Worm (Caenorhabditis elegans) whole organism, L1 larva: ENCODE results near the gene cdc-73.
A peak's percentile ranks its signal among the peaks of the same experiment; 100 is the strongest.

Experiments
- C16A3.4 ChIP-seq: fragments of 150-350 bp; optimal IDR thresholded peaks from 2 replicates; lab custom pipeline; 2014; ENCODE audit warnings: missing biosample characterization, missing genetic modification characterization
- C34B4.2 ChIP-seq: sonication (generic microtip); optimal IDR thresholded peaks from 2 replicates; lab custom pipeline; 2017; ENCODE audit warnings: mild to moderate bottlenecking, missing genetic modification characterization, missing compliant biosample characterization
- F16B12.6 ChIP-seq: fragments of 150-350 bp; optimal IDR thresholded peaks from 2 replicates; lab custom pipeline; 2014; ENCODE audit warnings: missing biosample characterization, missing genetic modification characterization
- aha-1 ChIP-seq: fragments of 150-350 bp; optimal IDR thresholded peaks from 2 replicates; lab custom pipeline; 2014; ENCODE audit warnings: missing biosample characterization, missing genetic modification characterization
- alr-1 ChIP-seq: fragments of 200-800 bp; sonication (Bioruptor generic); optimal IDR thresholded peaks from 2 replicates; lab custom pipeline; 2018; ENCODE audit warnings: borderline replicate concordance, mild to moderate bottlenecking, missing genetic modification characterization, missing compliant biosample characterization
- aly-2 ChIP-seq: fragments of 150-350 bp; optimal IDR thresholded peaks from 2 replicates; lab custom pipeline; 2014; ENCODE audit warnings: missing biosample characterization, missing genetic modification characterization
- blmp-1 ChIP-seq: fragments of 150-350 bp; optimal IDR thresholded peaks from 2 replicates; lab custom pipeline; 2014; ENCODE audit warnings: missing biosample characterization, missing genetic modification characterization
- ceh-82 ChIP-seq, 3 experiments: fragments of 150-350 bp in 1 of 3; sonication (generic microtip) in 2 of 3; optimal IDR thresholded peaks; 2 replicates each; lab custom pipeline; 2014 to 2017; ENCODE audit warnings: missing biosample characterization in 3 of 3, missing genetic modification characterization in 3 of 3
- ceh-88 ChIP-seq: fragments of 200-800 bp; sonication (Bioruptor generic); IDR thresholded peaks from 2 replicates; pipeline ENCODE4 v1.3.6; 2022; ENCODE audit warnings: missing genetic modification characterization, missing compliant biosample characterization
- dsc-1 ChIP-seq: sonication (generic microtip); optimal IDR thresholded peaks from 2 replicates; lab custom pipeline; 2016; ENCODE audit warnings: mild to moderate bottlenecking, missing genetic modification characterization, missing compliant biosample characterization
- efl-1 ChIP-seq, 4 experiments: fragments of 150-350 bp; optimal IDR thresholded peaks in 3 of 4; peaks in 1 of 4; 1 replicate in 1 of 4; 2 replicates in 3 of 4; lab custom pipeline; 2014; ENCODE audit warnings: missing biosample characterization in 2 of 4, missing genetic modification characterization in 2 of 4, missing genetic modification reagents in 2 of 4
- efl-3 ChIP-seq: fragments of 200-800 bp; sonication (Bioruptor generic); optimal IDR thresholded peaks from 2 replicates; lab custom pipeline; 2018; ENCODE audit warnings: mild to moderate bottlenecking, missing genetic modification characterization, missing compliant biosample characterization
- egl-13 ChIP-seq: sonication (generic microtip); optimal IDR thresholded peaks from 2 replicates; lab custom pipeline; 2016; ENCODE audit warnings: missing genotype, missing genetic modification reagents, missing genetic modification characterization, missing compliant biosample characterization
- elt-2 ChIP-seq: sonication (generic microtip); optimal IDR thresholded peaks from 2 replicates; lab custom pipeline; 2016; ENCODE audit warnings: missing genetic modification characterization, mild to moderate bottlenecking, inconsistent platforms, missing compliant biosample characterization, missing genetic modification reagents
- elt-3 ChIP-seq, 6 experiments: fragments of 150-350 bp in 1 of 6; sonication (generic microtip); optimal IDR thresholded peaks; 2 replicates each; lab custom pipeline; 2017 to 2018; ENCODE audit warnings: missing biosample characterization in 6 of 6, missing genetic modification characterization in 6 of 6, inconsistent platforms in 1 of 6
- fkh-10 ChIP-seq: sonication (generic microtip); optimal IDR thresholded peaks from 2 replicates; lab custom pipeline; 2017; ENCODE audit warnings: missing biosample characterization, missing genetic modification reagents, missing genetic modification characterization
- fkh-8 ChIP-seq: sonication (generic microtip); optimal IDR thresholded peaks from 2 replicates; lab custom pipeline; 2016; ENCODE audit warnings: mild to moderate bottlenecking, missing genetic modification characterization, missing compliant biosample characterization
- fos-1 ChIP-seq: fragments of 150-350 bp; optimal IDR thresholded peaks from 2 replicates; lab custom pipeline; 2014; ENCODE audit warnings: missing biosample characterization, missing genetic modification characterization
- grh-1 ChIP-seq: fragments of 200-800 bp; sonication (Bioruptor generic); IDR thresholded peaks from 2 replicates; pipeline ENCODE4 v1.3.6; 2022; ENCODE audit warnings: missing genetic modification reagents, missing genetic modification characterization, missing compliant biosample characterization
- hlh-4 ChIP-seq: sonication (generic microtip); optimal IDR thresholded peaks from 2 replicates; lab custom pipeline; 2016; ENCODE audit warnings: mild to moderate bottlenecking, missing genetic modification characterization, missing compliant biosample characterization
- isw-1 ChIP-seq: fragments of 200-800 bp; sonication (Bioruptor generic); IDR thresholded peaks from 2 replicates; pipeline ENCODE4 v1.3.6; 2022; ENCODE audit warnings: missing genetic modification characterization, missing compliant biosample characterization
- jun-1 ChIP-seq: fragments of 150-350 bp; optimal IDR thresholded peaks from 2 replicates; lab custom pipeline; 2014; ENCODE audit warnings: missing biosample characterization, missing genetic modification reagents, missing genetic modification characterization
- lin-14 ChIP-seq: fragments of 200-800 bp; sonication (Bioruptor generic); optimal IDR thresholded peaks from 2 replicates; lab custom pipeline; 2018; ENCODE audit warnings: mild to moderate bottlenecking, missing genetic modification characterization, moderate library complexity, missing compliant biosample characterization
- lin-15B ChIP-seq: fragments of 150-350 bp; sonication (generic microtip); optimal IDR thresholded peaks from 3 replicates; lab custom pipeline; 2014; ENCODE audit warnings: missing biosample characterization, missing genetic modification characterization
- lir-3 ChIP-seq: sonication (generic microtip); optimal IDR thresholded peaks from 2 replicates; lab custom pipeline; 2016; ENCODE audit warnings: mild to moderate bottlenecking, missing genetic modification characterization, moderate library complexity, missing compliant biosample characterization; ENCODE audit not compliant: poor library complexity
- lsy-2 ChIP-seq, 2 experiments: fragments of 150-350 bp; optimal IDR thresholded peaks; 2 replicates each; lab custom pipeline; 2014; ENCODE audit warnings: missing biosample characterization in 2 of 2, missing genetic modification characterization in 2 of 2
- mdl-1 ChIP-seq, 2 experiments: fragments of 150-350 bp; optimal IDR thresholded peaks; 2 replicates each; lab custom pipeline; 2014 to 2017; ENCODE audit warnings: missing biosample characterization in 2 of 2, missing genetic modification characterization in 2 of 2, inconsistent platforms in 1 of 2
- mef-2 ChIP-seq: fragments of 150-350 bp; optimal IDR thresholded peaks from 2 replicates; lab custom pipeline; 2014; ENCODE audit warnings: missing biosample characterization, missing genetic modification characterization
- mep-1 ChIP-seq: fragments of 150-350 bp; optimal IDR thresholded peaks from 2 replicates; lab custom pipeline; 2014; ENCODE audit warnings: missing biosample characterization, missing genetic modification characterization
- nhr-11 ChIP-seq: fragments of 150-350 bp; optimal IDR thresholded peaks from 2 replicates; lab custom pipeline; 2014; ENCODE audit warnings: missing biosample characterization, missing genetic modification characterization
- nhr-12 ChIP-seq: sonication (generic microtip); optimal IDR thresholded peaks from 2 replicates; lab custom pipeline; 2017; ENCODE audit warnings: missing biosample characterization, missing genetic modification characterization
- nhr-20 ChIP-seq: sonication (generic microtip); optimal IDR thresholded peaks from 2 replicates; lab custom pipeline; 2016; ENCODE audit warnings: mild to moderate bottlenecking, missing genetic modification characterization, missing compliant biosample characterization
- nhr-47 ChIP-seq: sonication (generic microtip); optimal IDR thresholded peaks from 2 replicates; lab custom pipeline; 2016; ENCODE audit warnings: mild to moderate bottlenecking, missing genetic modification characterization, moderate library complexity, missing compliant biosample characterization
- nhr-71 ChIP-seq: sonication (generic microtip); optimal IDR thresholded peaks from 2 replicates; lab custom pipeline; 2016; ENCODE audit warnings: mild to moderate bottlenecking, missing genetic modification characterization, moderate library complexity, missing compliant biosample characterization
- nhr-77 ChIP-seq: fragments of 150-350 bp; optimal IDR thresholded peaks from 2 replicates; lab custom pipeline; 2014; ENCODE audit warnings: missing biosample characterization, missing genetic modification characterization
- nhr-90 ChIP-seq: sonication (generic microtip); optimal IDR thresholded peaks from 2 replicates; lab custom pipeline; 2016; ENCODE audit warnings: mild to moderate bottlenecking, missing genetic modification characterization, missing compliant biosample characterization; ENCODE audit not compliant: poor library complexity
- pax-3 ChIP-seq: fragments of 200-800 bp; sonication (Bioruptor generic); optimal IDR thresholded peaks from 2 replicates; lab custom pipeline; 2018; ENCODE audit warnings: mild to moderate bottlenecking, missing genetic modification characterization, moderate library complexity, missing compliant biosample characterization
- skn-1 ChIP-seq: fragments of 150-350 bp; optimal IDR thresholded peaks from 2 replicates; lab custom pipeline; 2014; ENCODE audit warnings: missing biosample characterization, missing genetic modification characterization
- snu-23 ChIP-seq: sonication (generic microtip); optimal IDR thresholded peaks from 2 replicates; lab custom pipeline; 2016; ENCODE audit warnings: missing genetic modification characterization, missing compliant biosample characterization
- sptf-1 ChIP-seq: fragments of 150-350 bp; optimal IDR thresholded peaks from 2 replicates; lab custom pipeline; 2014; ENCODE audit warnings: missing biosample characterization, missing genetic modification characterization
- unc-130 ChIP-seq: fragments of 150-350 bp; optimal IDR thresholded peaks from 2 replicates; lab custom pipeline; 2017; ENCODE audit warnings: missing biosample characterization, missing genetic modification characterization, inconsistent platforms
- unc-30 ChIP-seq: sonication (generic microtip); optimal IDR thresholded peaks from 2 replicates; lab custom pipeline; 2017; ENCODE audit warnings: missing biosample characterization, missing genetic modification characterization
- unc-98 ChIP-seq: fragments of 200-800 bp; sonication (Bioruptor generic); IDR thresholded peaks from 2 replicates; pipeline ENCODE4 v1.3.6; 2022; ENCODE audit warnings: missing genetic modification characterization, missing compliant biosample characterization
- xbp-1 ChIP-seq: sonication (generic microtip); optimal IDR thresholded peaks from 2 replicates; lab custom pipeline; 2016; ENCODE audit warnings: missing genetic modification characterization, missing compliant biosample characterization
- ztf-11 ChIP-seq, 2 experiments: sonication (generic microtip); optimal IDR thresholded peaks; 2 replicates each; lab custom pipeline; 2016 to 2017; ENCODE audit warnings: missing genetic modification characterization in 2 of 2, missing biosample characterization in 1 of 2, missing compliant biosample characterization in 1 of 2
- ztf-4 ChIP-seq: fragments of 150-350 bp; optimal IDR thresholded peaks from 2 replicates; lab custom pipeline; 2014; ENCODE audit warnings: missing biosample characterization, missing genetic modification characterization

The cdc-73 gene

ce11 chrIV:4080846-4081245 lies 38.5 kb downstream of the cdc-73 start, which contains the start of the genes C35B1.9 and C35B1.3:
TSS of gene C35B1.9 (minus strand) at chrIV:4080946.
TSS of gene C35B1.3 (plus strand) at chrIV:4081151.
- TF ChIP-seq nhr-71 (tag; lab: Kevin White, UChicago) = no peak
- TF ChIP-seq, all 84 proteins: peak for 0

DNA sequence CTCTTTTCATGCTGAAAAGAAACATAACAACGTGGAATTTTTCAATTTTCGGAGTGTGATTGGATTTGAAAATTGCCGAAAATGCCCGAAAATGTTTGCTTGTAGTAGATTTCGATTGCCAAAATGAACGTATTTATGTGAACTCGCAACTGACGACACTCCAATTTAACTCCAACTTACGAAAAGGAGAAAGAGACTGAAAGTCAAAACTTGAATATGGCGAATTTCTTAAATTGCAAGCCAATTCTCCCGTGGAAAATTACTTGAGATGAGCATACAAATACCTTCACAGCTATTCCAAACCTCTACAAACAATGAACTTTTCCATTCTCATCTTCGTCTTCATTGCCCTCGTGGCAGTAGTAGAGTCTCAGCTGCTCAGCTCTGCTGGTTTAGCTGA lies 40.2 kb downstream of the cdc-73 start:
- TF ChIP-seq elt-3 (tag; optimal IDR thresholded peaks at IDR 0.05; lab: Kevin White, UChicago) (no peak), aha-1 (tag; lab: Kevin White, UChicago) (no peak), sptf-1 (tag; lab: Kevin White, UChicago) (no peak), nhr-77 (no peak), blmp-1 (no peak), mef-2 (tag; lab: Kevin White, UChicago) (no peak), grh-1 (no peak), isw-1 (GFP tag; lab: Robert Waterston, UW) (no peak), ceh-82 (tag; optimal IDR thresholded peaks at IDR 0.05; lab: Kevin White, UChicago) (no peak), nhr-12 (tag; lab: Kevin White, UChicago) (no peak), unc-30 (no peak), efl-3 (GFP tag; lab: Kevin White, UChicago) (no peak), lir-3 (tag; lab: Kevin White, UChicago) (no peak), lsy-2 (tag; optimal IDR thresholded peaks at IDR 0.05; lab: Kevin White, UChicago) (no peak), skn-1 (tag; lab: Kevin White, UChicago) (no peak), nhr-11 (tag; lab: Kevin White, UChicago) (no peak), C16A3.4 (tag; lab: Kevin White, UChicago) (no peak), efl-1 (optimal IDR thresholded peaks at IDR 0.05; lab: Kevin White, UChicago) (no peak), efl-1 (GFP tag; optimal IDR thresholded peaks at IDR 0.05 in 1 of 2; lab: Kevin White, UChicago) (no peak), fos-1 (tag; lab: Kevin White, UChicago) (no peak), fkh-8 (no peak)

DNA sequence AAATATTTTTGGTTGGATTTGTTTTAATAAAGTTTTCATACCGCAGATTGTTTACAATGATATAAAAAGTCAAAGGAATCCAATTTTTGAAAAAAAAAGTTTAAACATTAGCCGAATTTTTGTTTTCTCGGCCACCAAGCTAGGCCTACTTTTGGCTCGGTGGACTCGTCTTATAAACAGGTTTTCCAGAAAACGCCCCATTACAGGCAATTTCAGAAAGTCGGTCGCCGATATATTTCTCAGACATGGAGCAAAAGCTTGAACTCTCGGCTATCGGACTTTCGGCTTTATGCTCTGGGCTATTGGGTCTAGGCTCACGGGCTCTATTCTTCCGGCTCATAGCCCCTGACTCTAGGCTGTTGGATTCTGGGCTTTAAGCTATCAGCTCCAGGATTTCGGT lies 40.7 kb downstream of the cdc-73 start:
- TF ChIP-seq hlh-4 (tag; lab: Kevin White, UChicago) (no peak), aly-2 (tag; lab: Kevin White, UChicago) (no peak), unc-130 (tag; lab: Kevin White, UChicago) (no peak), alr-1 (tag; lab: Kevin White, UChicago) (no peak), nhr-47 (tag; lab: Kevin White, UChicago) (no peak)

- TF ChIP-seq lin-15B (tag; lab: Kevin White, UChicago) (no peak), F16B12.6 (tag; lab: Kevin White, UChicago) (no peak), lin-14 (GFP tag; lab: Kevin White, UChicago) (no peak), xbp-1 (tag; lab: Kevin White, UChicago) (no peak), jun-1 (no peak), snu-23 (no peak), pax-3 (tag; lab: Kevin White, UChicago) (no peak), ztf-11 (tag; optimal IDR thresholded peaks at IDR 0.05; lab: Kevin White, UChicago) (no peak)
Observed at ce11 chrIV:4084109-4084508, 41.7 kb downstream of the cdc-73 start, which contains the start of gene C35B1.5. TSS of gene C35B1.5 (minus strand) at chrIV:4084209.

DNA sequence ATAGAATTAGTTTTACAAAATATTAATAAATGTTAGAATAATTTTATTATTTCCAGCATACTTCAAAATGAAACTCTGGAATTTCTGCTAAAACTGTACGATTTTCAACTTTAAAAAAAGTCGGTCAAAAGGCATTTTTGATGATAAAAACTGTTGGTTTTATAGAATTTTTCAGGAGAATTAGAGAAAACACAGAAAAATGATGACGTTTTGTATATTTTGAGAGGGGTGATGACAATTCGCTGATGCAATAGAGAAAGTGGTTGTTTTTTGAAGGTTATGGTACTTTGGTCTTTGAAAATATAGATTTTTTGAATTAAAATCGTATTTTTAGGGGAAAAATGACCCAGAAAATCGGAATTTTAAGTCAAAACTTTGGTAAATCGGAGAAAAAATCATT lies 42.6 kb downstream of the cdc-73 start:
- TF ChIP-seq fkh-10 (GFP tag; lab: Kevin White, UChicago) = no peak
- no peak for TF ChIP-seq mdl-1 (tag; optimal IDR thresholded peaks at IDR 0.05; lab: Kevin White, UChicago)
- TF ChIP-seq ztf-4 = no peak
- no peak for TF ChIP-seq egl-13 (tag; lab: Kevin White, UChicago)
- TF ChIP-seq lin-15B (tag; lab: Kevin White, UChicago) = no peak
- no peak for TF ChIP-seq fos-1 (tag; lab: Kevin White, UChicago)
- no peak for TF ChIP-seq efl-3 (GFP tag; lab: Kevin White, UChicago)
- no peak for TF ChIP-seq ceh-82 (tag; optimal IDR thresholded peaks at IDR 0.05; lab: Kevin White, UChicago)
- TF ChIP-seq mef-2 (tag; lab: Kevin White, UChicago) = no peak
- no peak for TF ChIP-seq dsc-1
- no peak for TF ChIP-seq alr-1 (tag; lab: Kevin White, UChicago)
- no peak for TF ChIP-seq nhr-47 (tag; lab: Kevin White, UChicago)
- TF ChIP-seq nhr-90 (tag; lab: Kevin White, UChicago) = peak; percentile 7
- TF ChIP-seq mep-1 (tag; lab: Kevin White, UChicago) = no peak
- TF ChIP-seq nhr-20 (tag; lab: Kevin White, UChicago) = no peak
- no peak for TF ChIP-seq hlh-4 (tag; lab: Kevin White, UChicago)
- no peak for TF ChIP-seq C34B4.2 (tag; lab: Kevin White, UChicago)
- no peak for TF ChIP-seq ceh-88 (GFP tag; lab: Robert Waterston, UW)
- TF ChIP-seq unc-98 (GFP tag; lab: Robert Waterston, UW) = no peak
- TF ChIP-seq elt-2 (tag; lab: Kevin White, UChicago) = peak; percentile 48
